Worm (Caenorhabditis elegans): ENCODE results near the gene srx-128.

ce11 chrV:13787948-13788681 lies 49.2 kb upstream of the srx-128 start:
- no peak for TF ChIP-seq unc-62 (GFP tag; optimal IDR thresholded peaks at IDR 0.05)
- TF ChIP-seq ceh-100 (GFP tag; IDR thresholded peaks at IDR 0.05) = no peak
- TF ChIP-seq unc-130 (GFP tag; optimal IDR thresholded peaks at IDR 0.05) = no peak
- no peak for TF ChIP-seq lir-1 (GFP tag; conservative IDR thresholded peaks at IDR 0.05)
- TF ChIP-seq F39B2.1 (GFP tag; IDR thresholded peaks at IDR 0.05) = no peak
- no peak for TF ChIP-seq mel-28 (tag; optimal IDR thresholded peaks at IDR 0.05; ENCODE audit: borderline replicate concordance)
- TF ChIP-seq lin-54 (GFP tag; optimal IDR thresholded peaks at IDR 0.05) = no peak
- no peak for TF ChIP-seq Y56A3A.18 (GFP tag; IDR thresholded peaks at IDR 0.05)
- TF ChIP-seq cebp-2 (GFP tag; IDR thresholded peaks at IDR 0.05) = no peak
- TF ChIP-seq akir-1 (GFP tag; optimal IDR thresholded peaks at IDR 0.05) = no peak
- no peak for TF ChIP-seq F33H1.4 (GFP tag; IDR thresholded peaks at IDR 0.05)

Data from whole organism, young adult.